Worm (Caenorhabditis elegans) whole organism, L3 larva: ENCODE results near the gene plk-1.

ENCODE experiments used
- ama-1 ChIP-seq: fragments of 150-350 bp; optimal IDR thresholded peaks from 2 replicates; lab custom pipeline; 2018
- egl-5 ChIP-seq: fragments of 150-350 bp; optimal IDR thresholded peaks from 2 replicates; lab custom pipeline; 2017; ENCODE audit warnings: missing biosample characterization, missing genetic modification reagents, missing genetic modification characterization, inconsistent platforms
- elt-3 ChIP-seq, 3 experiments: fragments of 150-350 bp in 1 of 3; sonication (generic microtip) in 2 of 3; optimal IDR thresholded peaks; 2 replicates in 2 of 3; 4 replicates in 1 of 3; lab custom pipeline; 2014 to 2017; ENCODE audit warnings: missing biosample characterization in 3 of 3, missing genetic modification characterization in 3 of 3
- lin-15B ChIP-seq: fragments of 150-350 bp; optimal IDR thresholded peaks from 2 replicates; lab custom pipeline; 2014; ENCODE audit warnings: missing biosample characterization, missing genetic modification characterization
- nhr-25 ChIP-seq: sonication (generic microtip); optimal IDR thresholded peaks from 2 replicates; lab custom pipeline; 2017; ENCODE audit warnings: missing biosample characterization, missing genetic modification characterization
- nhr-77 ChIP-seq: fragments of 150-350 bp; optimal IDR thresholded peaks from 2 replicates; lab custom pipeline; 2014; ENCODE audit warnings: missing biosample characterization, missing genetic modification characterization
- tbx-2 ChIP-seq: sonication (generic microtip); optimal IDR thresholded peaks from 2 replicates; lab custom pipeline; 2016; ENCODE audit warnings: mild to moderate bottlenecking, missing genetic modification characterization, missing compliant biosample characterization
- unc-62 ChIP-seq: fragments of 150-350 bp; sonication (generic microtip); optimal IDR thresholded peaks from 4 replicates; lab custom pipeline; 2014; ENCODE audit warnings: missing biosample characterization, missing genetic modification reagents, missing genetic modification characterization

DNA sequence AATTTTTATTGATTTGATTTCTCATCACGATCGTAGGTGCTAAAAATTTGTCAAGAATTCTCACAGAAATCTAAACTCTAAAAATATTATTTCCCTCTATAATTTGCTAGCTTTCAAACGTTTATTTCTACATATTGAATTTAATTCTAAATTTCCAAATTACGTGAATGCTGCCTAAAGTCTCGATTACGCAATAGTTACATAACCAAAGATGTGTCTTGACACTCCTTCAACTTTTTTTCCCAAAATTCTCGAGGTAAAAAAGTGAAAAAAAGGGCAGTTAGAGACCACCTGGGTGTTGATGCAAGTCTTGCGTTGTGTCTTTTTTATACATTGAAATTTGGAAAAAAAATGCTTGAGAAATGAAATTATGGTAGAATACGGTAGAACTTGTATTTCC is 49.3 kb upstream of the plk-1 start:
- TF ChIP-seq nhr-25 (tag; lab: Kevin White, UChicago), result no peak
- TF ChIP-seq nhr-77 (tag; lab: Kevin White, UChicago), result no peak
- no peak for TF ChIP-seq unc-62 (GFP tag; lab: Kevin White, UChicago)
- TF ChIP-seq ama-1 (lab: Kevin White, UChicago), result no peak
- TF ChIP-seq tbx-2 (tag; lab: Kevin White, UChicago), result no peak
- TF ChIP-seq lin-15B (tag; lab: Kevin White, UChicago), result no peak
- no peak for TF ChIP-seq egl-5 (tag; lab: Kevin White, UChicago)
- TF ChIP-seq elt-3 (tag; optimal IDR thresholded peaks at IDR 0.05; lab: Kevin White, UChicago), result no peak
